Worm (Caenorhabditis elegans): Measurements from ENCODE around the gene T23F6.5.

- TF ChIP-seq fos-1 (tag; optimal IDR thresholded peaks at IDR 0.05) (no peak), tlp-1 (tag; optimal IDR thresholded peaks at IDR 0.05) (no peak), C04F5.9 (tag; optimal IDR thresholded peaks at IDR 0.05) (no peak), irx-1 (tag; optimal IDR thresholded peaks at IDR 0.05) (no peak), nhr-11 (tag; optimal IDR thresholded peaks at IDR 0.05) (no peak), sox-4 (tag; optimal IDR thresholded peaks at IDR 0.05) (no peak), ama-1 (optimal IDR thresholded peaks at IDR 0.05) (no peak), lin-39 (tag; optimal IDR thresholded peaks at IDR 0.05) (no peak), aha-1 (tag; optimal IDR thresholded peaks at IDR 0.05) (no peak), blmp-1 (tag; optimal IDR thresholded peaks at IDR 0.05) (no peak), egl-27 (tag; optimal IDR thresholded peaks at IDR 0.05) (no peak), unc-30 (tag; optimal IDR thresholded peaks at IDR 0.05) (no peak), elt-2 (tag; optimal IDR thresholded peaks at IDR 0.05) (no peak)
These were observed 15.4 kb downstream of the T23F6.5 start for ce11 chrIV:12725925-12726324.

Measured in whole organism, L1 larva.